Fruit fly (Drosophila melanogaster): ENCODE data around the gene CG32459.

dm6 chr3L:22856009-22856477 is at the start of gene CG32459:
- TF ChIP-seq psq (optimal IDR thresholded peaks at IDR 0.05), result no peak
- no peak for TF ChIP-seq CG8478 (optimal IDR thresholded peaks at IDR 0.05)
- TF ChIP-seq pan (optimal IDR thresholded peaks at IDR 0.05), result no peak
- TF ChIP-seq Dll (optimal IDR thresholded peaks at IDR 0.05), result peak; percentile 60
- no peak for TF ChIP-seq EcR (GFP tag; optimal IDR thresholded peaks at IDR 0.05)
- no peak for TF ChIP-seq usp (GFP tag; optimal IDR thresholded peaks at IDR 0.05)
